Worm (Caenorhabditis elegans): ENCODE measurements around the gene H06H21.11.
A peak's percentile ranks its signal among the peaks of the same experiment; 100 is the strongest.

The H06H21.11 gene

ce11 chrIV:4807219-4807618 is at the start of gene H06H21.11:
Gene H06H21.11, minus strand, starts transcription at chrIV:4807319.
- TF ChIP-seq aly-2 (tag; optimal IDR thresholded peaks at IDR 0.05) (no peak), snpc-4 (tag; optimal IDR thresholded peaks at IDR 0.05) (no peak), nhr-77 (tag; optimal IDR thresholded peaks at IDR 0.05) (no peak), unc-98 (GFP tag; IDR thresholded peaks at IDR 0.05) (no peak), pqm-1 (tag; optimal IDR thresholded peaks at IDR 0.05) (no peak), vab-15 (tag; optimal IDR thresholded peaks at IDR 0.05) (no peak), nhr-90 (tag; optimal IDR thresholded peaks at IDR 0.05; ENCODE audit: poor library complexity) (no peak), hpl-2 (GFP tag; optimal IDR thresholded peaks at IDR 0.05) (no peak), efl-3 (GFP tag; optimal IDR thresholded peaks at IDR 0.05) (no peak), nhr-19 (GFP tag; conservative IDR thresholded peaks at IDR 0.05) (no peak), nhr-71 (tag; optimal IDR thresholded peaks at IDR 0.05) (no peak), skn-1 (tag; optimal IDR thresholded peaks at IDR 0.05) (no peak), nhr-237 (tag; optimal IDR thresholded peaks at IDR 0.05) (no peak), ceh-90 (tag; optimal IDR thresholded peaks at IDR 0.05) (no peak), fos-1 (tag; optimal IDR thresholded peaks at IDR 0.05) (no peak)

ce11 chrIV:4856195-4856594 is 49.1 kb upstream of the H06H21.11 start, which contains the start of gene Y17G9A.2:
Gene Y17G9A.2, minus strand, starts transcription at chrIV:4856295.
- TF ChIP-seq blmp-1 (tag; optimal IDR thresholded peaks at IDR 0.05), result no peak
- TF ChIP-seq pax-3 (tag; optimal IDR thresholded peaks at IDR 0.05), result no peak
- no peak for TF ChIP-seq vab-15 (tag; optimal IDR thresholded peaks at IDR 0.05)
- no peak for TF ChIP-seq egl-27 (tag; optimal IDR thresholded peaks at IDR 0.05)
- TF ChIP-seq lin-35 (GFP tag; optimal IDR thresholded peaks at IDR 0.05), result no peak
- no peak for TF ChIP-seq unc-30 (tag; optimal IDR thresholded peaks at IDR 0.05)
- TF ChIP-seq elt-3 (tag; optimal IDR thresholded peaks at IDR 0.05), result peak in 1 of 6 experiments; percentile 21
- no peak for TF ChIP-seq nhr-47 (tag; optimal IDR thresholded peaks at IDR 0.05)

- no peak for TF ChIP-seq nhr-90 (tag; optimal IDR thresholded peaks at IDR 0.05; ENCODE audit: poor library complexity)
- no peak for TF ChIP-seq nhr-84 (tag; optimal IDR thresholded peaks at IDR 0.05)
- TF ChIP-seq efl-1 (optimal IDR thresholded peaks at IDR 0.05), result no peak
- TF ChIP-seq efl-1 (GFP tag; optimal IDR thresholded peaks at IDR 0.05 in 1 of 2), result no peak
- TF ChIP-seq skn-1 (tag; optimal IDR thresholded peaks at IDR 0.05), result no peak
- TF ChIP-seq sox-4 (tag; optimal IDR thresholded peaks at IDR 0.05), result no peak
These were observed 39.7 kb upstream of the H06H21.11 start, which contains the start of gene tat-2 for ce11 chrIV:4846793-4847192. Gene tat-2, minus strand, starts transcription at chrIV:4846893.

- TF ChIP-seq elt-2 (tag; optimal IDR thresholded peaks at IDR 0.05) (peak; percentile 48), mdl-1 (tag; optimal IDR thresholded peaks at IDR 0.05) (no peak)
These were observed 34.9 kb upstream of the H06H21.11 start for ce11 chrIV:4842030-4842429.

- TF ChIP-seq nhr-90 (tag; optimal IDR thresholded peaks at IDR 0.05; ENCODE audit: poor library complexity) (no peak), nhr-28 (tag; optimal IDR thresholded peaks at IDR 0.05) (no peak)
These were observed 22.5 kb upstream of the H06H21.11 start for ce11 chrIV:4829641-4830040.

- TF ChIP-seq skn-1 (tag; optimal IDR thresholded peaks at IDR 0.05) (no peak), unc-130 (tag; optimal IDR thresholded peaks at IDR 0.05) (no peak), mep-1 (tag; optimal IDR thresholded peaks at IDR 0.05) (no peak), fkh-8 (tag; optimal IDR thresholded peaks at IDR 0.05) (no peak), ztf-4 (tag; optimal IDR thresholded peaks at IDR 0.05) (no peak), sup-37 (GFP tag; optimal IDR thresholded peaks at IDR 0.05) (no peak), rnt-1 (tag; optimal IDR thresholded peaks at IDR 0.05) (no peak), C04F5.9 (tag; optimal IDR thresholded peaks at IDR 0.05) (no peak), C34B4.2 (tag; optimal IDR thresholded peaks at IDR 0.05) (no peak), pag-3 (tag; optimal IDR thresholded peaks at IDR 0.05; ENCODE audit: borderline replicate concordance, insufficient read depth) (no peak), ama-1 (optimal IDR thresholded peaks at IDR 0.05) (no peak), lir-3 (tag; optimal IDR thresholded peaks at IDR 0.05; ENCODE audit: poor library complexity) (no peak), pax-3 (tag; optimal IDR thresholded peaks at IDR 0.05) (no peak), lin-14 (GFP tag; optimal IDR thresholded peaks at IDR 0.05) (no peak), unc-98 (GFP tag; IDR thresholded peaks at IDR 0.05) (no peak)
These were observed 20.1 kb upstream of the H06H21.11 start, which contains the start of gene mpz-4 for ce11 chrIV:4827219-4827618. Gene mpz-4, minus strand, starts transcription at chrIV:4827319.
